Worm (Caenorhabditis elegans): Measurements from ENCODE around the gene D1086.11.

DNA sequence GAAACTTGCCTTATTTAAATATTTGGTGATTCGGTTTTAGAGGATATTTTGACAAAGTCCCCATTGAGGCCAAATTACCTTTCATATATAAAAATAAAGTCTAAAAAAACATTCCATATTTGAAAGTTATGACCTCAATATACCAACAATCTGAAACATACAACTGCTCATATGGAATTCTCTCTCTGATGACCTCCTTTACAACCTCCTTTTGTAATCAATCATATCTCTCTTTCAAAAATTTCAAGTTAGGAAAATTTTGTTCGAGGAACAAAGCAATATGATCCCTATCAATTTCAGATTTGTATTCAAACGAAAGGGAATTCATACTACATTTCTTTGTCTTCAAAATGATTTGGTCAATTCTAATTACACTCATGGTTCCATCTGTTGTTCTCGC is 5.2 kb downstream of the D1086.11 start, which contains the start of gene D1086.6:
- TF ChIP-seq ama-1 (optimal IDR thresholded peaks at IDR 0.05) (no peak), ztf-4 (tag; optimal IDR thresholded peaks at IDR 0.05) (no peak), nhr-237 (tag; optimal IDR thresholded peaks at IDR 0.05) (no peak), elt-3 (tag; optimal IDR thresholded peaks at IDR 0.05) (no peak), nhr-11 (tag; optimal IDR thresholded peaks at IDR 0.05) (no peak), unc-39 (tag; optimal IDR thresholded peaks at IDR 0.05) (no peak)

Data from whole organism, L2 larva.